Worm (Caenorhabditis elegans): Measurements from ENCODE around the gene F46E10.2.
A peak's percentile ranks its signal among the peaks of the same experiment; 100 is the strongest.

Gene F46E10.2

DNA sequence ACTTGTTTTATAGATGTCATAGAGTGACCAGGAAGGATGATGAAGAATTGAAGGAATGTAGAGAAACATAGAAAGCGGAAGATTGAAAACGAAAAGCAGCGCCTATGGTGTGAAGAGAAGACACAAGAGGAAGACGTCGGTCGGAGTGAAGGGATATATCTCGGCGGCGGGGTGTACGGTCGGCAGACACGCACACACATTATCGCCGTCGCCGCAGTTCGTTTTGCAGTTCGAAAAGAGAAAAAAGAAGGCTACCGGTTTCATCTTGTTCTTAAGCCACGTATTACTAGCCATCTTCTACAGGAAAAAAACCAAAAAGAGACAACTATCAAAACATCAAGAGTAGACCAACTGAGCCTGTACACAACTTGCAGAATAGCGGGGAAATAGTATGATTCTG lies 6.9 kb upstream of the F46E10.2 start:
- no peak for TF ChIP-seq T22C8.4 (GFP tag; IDR thresholded peaks at IDR 0.05)
- no peak for TF ChIP-seq ref-1 (GFP tag; conservative IDR thresholded peaks at IDR 0.05)
- no peak for TF ChIP-seq klf-2 (GFP tag; conservative IDR thresholded peaks at IDR 0.05)
- no peak for TF ChIP-seq ztf-29 (GFP tag; IDR thresholded peaks at IDR 0.05)
- no peak for TF ChIP-seq cog-1 (tag; optimal IDR thresholded peaks at IDR 0.05)
- no peak for TF ChIP-seq tab-1 (GFP tag; IDR thresholded peaks at IDR 0.05)
- no peak for TF ChIP-seq med-1 (GFP tag; optimal IDR thresholded peaks at IDR 0.05; ENCODE audit: insufficient read depth)
- no peak for TF ChIP-seq ztf-23 (GFP tag; IDR thresholded peaks at IDR 0.05)
- TF ChIP-seq flt-1 (GFP tag; IDR thresholded peaks at IDR 0.05): no peak

DNA sequence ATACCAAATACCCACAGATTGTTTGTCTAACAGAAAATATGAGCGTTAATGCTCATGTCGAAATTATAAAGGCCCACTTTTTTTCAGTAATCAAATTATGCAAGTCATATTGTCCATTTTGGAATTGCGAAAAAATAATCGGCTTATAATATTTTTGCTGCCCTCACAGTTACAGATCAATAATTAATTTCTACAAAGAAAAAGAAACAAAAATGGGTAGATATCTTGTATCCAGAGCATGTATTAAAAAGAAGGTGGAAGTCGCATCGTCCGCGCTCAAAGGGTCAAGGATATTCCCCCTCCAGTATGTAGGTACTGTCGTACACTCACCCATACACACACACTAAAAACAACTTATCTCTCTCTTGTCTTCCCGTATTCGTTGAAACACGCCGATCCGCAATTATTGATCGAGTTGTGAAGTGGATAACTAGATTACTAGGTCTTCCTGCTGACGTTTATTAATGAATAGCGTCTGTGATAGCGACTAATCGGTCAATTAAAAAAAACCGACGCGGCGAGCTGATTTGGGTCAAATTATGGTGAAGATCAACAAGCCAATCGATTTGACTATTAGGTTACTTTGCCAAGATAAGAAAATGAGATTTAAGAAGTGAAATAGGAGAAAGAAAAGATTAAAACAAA lies 6.3 kb upstream of the F46E10.2 start:
- TF ChIP-seq klf-2 (GFP tag; conservative IDR thresholded peaks at IDR 0.05) (no peak), ref-1 (GFP tag; conservative IDR thresholded peaks at IDR 0.05) (no peak), ztf-23 (GFP tag; IDR thresholded peaks at IDR 0.05) (no peak), T22C8.4 (GFP tag; IDR thresholded peaks at IDR 0.05) (0 out of 2 replicates have a peak, but pooled peaks have one; percentile 18), ztf-29 (GFP tag; IDR thresholded peaks at IDR 0.05) (no peak)

DNA sequence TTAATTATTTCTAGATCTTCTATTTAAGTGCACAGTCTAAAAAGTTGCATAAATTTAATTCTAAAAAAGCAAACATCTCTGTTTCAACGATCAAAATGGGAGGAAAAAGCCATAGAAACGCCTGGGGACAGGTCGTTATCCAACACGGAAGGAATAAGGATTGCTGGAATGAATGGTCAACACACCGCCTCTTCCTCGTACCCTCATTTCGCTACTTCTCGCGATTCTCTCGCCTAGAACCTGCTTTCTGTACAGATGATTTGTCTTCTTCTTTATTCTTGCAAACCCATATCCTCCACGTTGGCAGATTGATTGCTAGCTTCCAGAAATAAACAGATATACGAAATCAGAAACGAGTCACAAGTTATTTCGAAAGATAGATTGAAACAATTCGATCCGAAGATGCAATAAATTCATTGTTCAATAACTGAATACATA lies 5.3 kb upstream of the F46E10.2 start, which contains the start of gene dpy-11:
TSS of gene dpy-11 (minus strand) at position 354 of the 438 bp plus-strand sequence.
- TF ChIP-seq ztf-29 (GFP tag; IDR thresholded peaks at IDR 0.05) (no peak), med-1 (GFP tag; optimal IDR thresholded peaks at IDR 0.05; ENCODE audit: insufficient read depth) (no peak), flt-1 (GFP tag; IDR thresholded peaks at IDR 0.05) (no peak), klf-2 (GFP tag; conservative IDR thresholded peaks at IDR 0.05) (no peak), cog-1 (tag; optimal IDR thresholded peaks at IDR 0.05) (no peak), T22C8.4 (GFP tag; IDR thresholded peaks at IDR 0.05) (no peak), tab-1 (GFP tag; IDR thresholded peaks at IDR 0.05) (no peak), ref-1 (GFP tag; conservative IDR thresholded peaks at IDR 0.05) (no peak), ztf-23 (GFP tag; IDR thresholded peaks at IDR 0.05) (no peak)

DNA sequence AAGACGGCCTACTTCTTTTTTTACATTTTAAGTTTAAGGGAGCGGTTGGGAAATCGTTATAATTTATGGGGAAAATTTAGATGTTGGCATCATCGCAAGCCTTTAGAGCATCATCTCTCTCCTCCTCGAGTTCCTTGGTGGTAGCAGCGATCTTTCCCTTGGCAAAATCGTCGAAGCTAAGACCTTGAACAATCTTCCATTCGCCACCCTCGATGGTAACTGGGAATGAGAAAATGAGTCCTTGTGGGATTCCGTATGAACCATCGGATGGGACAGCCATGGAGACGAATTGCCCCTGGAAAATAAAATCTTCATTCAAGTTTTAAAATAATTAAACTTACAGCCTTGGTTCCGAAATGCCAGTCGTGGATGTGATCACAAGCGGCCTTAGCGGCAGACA lies 4.9 kb upstream of the F46E10.2 start:
- no peak for TF ChIP-seq ref-1 (GFP tag; conservative IDR thresholded peaks at IDR 0.05)
- no peak for TF ChIP-seq tab-1 (GFP tag; IDR thresholded peaks at IDR 0.05)
- TF ChIP-seq cog-1 (tag; optimal IDR thresholded peaks at IDR 0.05): no peak
- no peak for TF ChIP-seq T22C8.4 (GFP tag; IDR thresholded peaks at IDR 0.05)
- TF ChIP-seq med-1 (GFP tag; optimal IDR thresholded peaks at IDR 0.05; ENCODE audit: insufficient read depth): no peak
- TF ChIP-seq klf-2 (GFP tag; conservative IDR thresholded peaks at IDR 0.05): no peak

DNA sequence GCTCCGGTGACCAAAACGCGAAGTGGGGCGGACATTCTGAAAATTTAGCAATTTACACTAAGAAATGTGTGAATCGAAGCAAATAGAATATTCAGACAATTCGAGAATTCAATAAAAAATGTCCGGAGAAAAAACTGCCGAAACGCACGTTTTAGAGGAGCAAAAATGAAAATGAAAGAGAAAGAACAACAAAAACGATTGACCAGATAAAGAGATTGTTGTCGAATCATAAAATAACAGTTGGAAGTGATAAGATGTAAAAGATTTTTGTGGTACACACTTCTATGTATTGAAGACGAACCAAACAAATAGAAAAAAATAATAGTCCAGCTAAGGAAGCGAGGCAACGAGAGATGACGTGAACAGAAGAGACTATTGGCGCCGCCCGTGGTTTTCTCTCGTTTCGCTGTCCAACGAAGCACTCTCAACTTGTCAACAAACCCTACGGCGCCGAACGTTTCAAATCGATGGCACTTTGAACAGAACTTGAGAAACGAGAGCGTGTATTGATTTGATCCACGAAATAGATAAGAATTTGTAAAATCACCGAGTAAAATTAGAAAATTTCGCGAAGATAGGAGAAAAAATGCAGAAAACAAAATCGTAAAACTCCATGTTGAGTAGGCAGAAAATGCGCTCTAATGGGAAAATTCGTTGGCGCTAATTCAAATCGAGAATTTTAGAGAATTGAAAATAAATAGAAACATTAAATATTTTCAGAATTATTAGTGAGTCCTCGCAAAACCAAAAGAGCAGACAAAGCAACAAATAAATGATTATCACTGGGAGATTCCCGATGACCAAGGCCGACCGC lies 3.5 kb upstream of the F46E10.2 start, which contains the start of gene mdh-1:
TSS of gene mdh-1 (minus strand) at position 36 of the 814 bp plus-strand sequence.
- TF ChIP-seq ztf-23 (GFP tag; IDR thresholded peaks at IDR 0.05) (no peak), med-1 (GFP tag; optimal IDR thresholded peaks at IDR 0.05; ENCODE audit: insufficient read depth) (no peak), ztf-29 (GFP tag; IDR thresholded peaks at IDR 0.05) (no peak), T22C8.4 (GFP tag; IDR thresholded peaks at IDR 0.05) (no peak), tab-1 (GFP tag; IDR thresholded peaks at IDR 0.05) (no peak), cog-1 (tag; optimal IDR thresholded peaks at IDR 0.05) (no peak), ref-1 (GFP tag; conservative IDR thresholded peaks at IDR 0.05) (no peak), flt-1 (GFP tag; IDR thresholded peaks at IDR 0.05) (no peak), klf-2 (GFP tag; conservative IDR thresholded peaks at IDR 0.05) (no peak)

DNA sequence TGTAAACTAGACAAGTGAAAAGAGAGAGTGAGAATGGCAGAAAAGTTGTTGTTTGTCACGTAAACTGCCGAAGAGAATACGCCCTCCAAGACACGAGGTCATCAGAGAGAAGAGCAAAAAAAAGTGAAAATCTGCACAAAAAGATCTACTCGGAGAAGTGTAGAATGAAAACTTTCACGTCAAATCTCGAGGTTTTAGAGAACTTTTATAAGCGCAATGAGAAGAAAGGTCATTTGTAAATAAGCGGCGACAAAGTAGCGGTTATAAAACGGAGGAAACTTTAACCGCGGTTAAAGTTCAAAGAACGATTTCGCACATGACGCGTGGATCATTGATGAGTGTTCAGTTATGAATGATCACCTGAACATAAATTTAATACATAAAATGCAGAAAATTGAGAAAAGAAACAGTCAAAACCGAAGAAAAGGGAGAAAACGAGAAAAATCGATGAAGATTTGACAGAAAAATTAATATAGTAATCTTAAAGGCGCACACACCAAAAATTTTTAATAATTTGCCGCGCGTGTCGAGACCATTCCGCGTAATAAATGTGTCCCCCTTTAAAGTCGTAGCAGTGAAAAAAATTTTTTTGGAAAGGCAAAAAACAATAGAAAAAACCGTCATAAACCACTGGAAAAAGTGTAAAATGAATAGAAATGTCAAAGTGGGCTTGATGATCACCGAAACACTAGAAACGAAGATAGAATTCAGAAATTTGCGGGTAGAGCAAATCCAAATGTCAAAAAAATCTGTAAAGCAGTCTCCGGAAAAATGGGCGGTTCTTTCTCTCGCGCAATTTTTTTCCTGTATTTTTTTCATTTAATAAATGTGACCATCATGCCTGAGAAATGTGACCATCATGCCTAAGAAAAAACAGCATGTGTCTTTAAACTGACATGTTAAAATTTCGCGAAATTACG lies 2.7 kb upstream of the F46E10.2 start:
- TF ChIP-seq cog-1 (tag; optimal IDR thresholded peaks at IDR 0.05) (no peak), ztf-29 (GFP tag; IDR thresholded peaks at IDR 0.05) (no peak), T22C8.4 (GFP tag; IDR thresholded peaks at IDR 0.05) (no peak), klf-2 (GFP tag; conservative IDR thresholded peaks at IDR 0.05) (no peak), ztf-23 (GFP tag; IDR thresholded peaks at IDR 0.05) (no peak), flt-1 (GFP tag; IDR thresholded peaks at IDR 0.05) (no peak), med-1 (GFP tag; optimal IDR thresholded peaks at IDR 0.05; ENCODE audit: insufficient read depth) (no peak), ref-1 (GFP tag; conservative IDR thresholded peaks at IDR 0.05) (no peak), tab-1 (GFP tag; IDR thresholded peaks at IDR 0.05) (no peak)

DNA sequence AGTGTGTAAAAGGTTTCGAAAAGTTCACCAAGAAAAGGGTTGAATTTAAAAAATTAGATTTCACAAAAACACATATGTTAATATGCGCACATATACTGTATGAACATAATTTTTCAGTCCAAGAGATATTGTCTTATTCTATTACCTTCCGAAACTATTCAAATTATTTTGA lies 2.1 kb upstream of the F46E10.2 start, which contains the start of gene F46E10.3:
TSS of gene F46E10.3 (plus strand) at position 73 of the 172 bp plus-strand sequence.
- TF ChIP-seq ztf-29 (GFP tag; IDR thresholded peaks at IDR 0.05) (no peak), ref-1 (GFP tag; conservative IDR thresholded peaks at IDR 0.05) (no peak), cog-1 (tag; optimal IDR thresholded peaks at IDR 0.05) (no peak), flt-1 (GFP tag; IDR thresholded peaks at IDR 0.05) (no peak), klf-2 (GFP tag; conservative IDR thresholded peaks at IDR 0.05) (no peak), ztf-23 (GFP tag; IDR thresholded peaks at IDR 0.05) (no peak), T22C8.4 (GFP tag; IDR thresholded peaks at IDR 0.05) (no peak), tab-1 (GFP tag; IDR thresholded peaks at IDR 0.05) (no peak), med-1 (GFP tag; optimal IDR thresholded peaks at IDR 0.05; ENCODE audit: insufficient read depth) (no peak)

DNA sequence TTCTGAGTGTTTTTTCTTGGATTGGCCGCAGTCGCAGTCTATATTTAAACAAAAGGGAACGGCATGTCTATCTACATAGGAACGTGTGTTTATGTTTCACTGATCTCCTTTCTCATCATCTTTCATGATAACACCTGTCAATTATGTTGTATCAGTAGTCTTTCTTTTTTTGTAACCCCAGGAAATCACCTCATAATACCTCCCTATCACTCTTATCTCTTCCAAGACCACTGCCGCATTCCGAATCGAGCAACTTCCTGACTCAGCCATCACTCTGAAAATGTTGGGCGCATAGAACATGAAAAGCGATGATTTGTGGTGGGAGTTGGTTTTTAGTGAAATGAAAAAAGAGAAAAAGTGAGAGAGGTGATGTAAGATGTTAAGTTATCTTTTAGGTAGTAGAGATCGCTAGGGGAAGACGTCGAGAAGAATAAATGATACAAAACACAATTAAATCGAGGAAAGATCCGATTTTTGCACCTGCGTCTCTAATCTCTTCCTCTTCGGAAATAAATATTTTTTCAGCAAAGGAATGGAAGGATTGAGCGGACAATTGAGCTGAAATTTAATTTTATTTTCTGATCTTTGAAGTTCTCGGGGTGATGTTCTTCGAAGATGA lies 2.8 kb downstream of the F46E10.2 start:
- TF ChIP-seq cog-1 (tag; optimal IDR thresholded peaks at IDR 0.05) (no peak), tab-1 (GFP tag; IDR thresholded peaks at IDR 0.05) (no peak), med-1 (GFP tag; optimal IDR thresholded peaks at IDR 0.05; ENCODE audit: insufficient read depth) (no peak), flt-1 (GFP tag; IDR thresholded peaks at IDR 0.05) (no peak), T22C8.4 (GFP tag; IDR thresholded peaks at IDR 0.05) (no peak), ztf-29 (GFP tag; IDR thresholded peaks at IDR 0.05) (no peak), ref-1 (GFP tag; conservative IDR thresholded peaks at IDR 0.05) (no peak), klf-2 (GFP tag; conservative IDR thresholded peaks at IDR 0.05) (no peak), ztf-23 (GFP tag; IDR thresholded peaks at IDR 0.05) (no peak)

Data from whole organism, midembryonic.